Worm (Caenorhabditis elegans): ENCODE measurements around the gene ZC239.6.

DNA sequence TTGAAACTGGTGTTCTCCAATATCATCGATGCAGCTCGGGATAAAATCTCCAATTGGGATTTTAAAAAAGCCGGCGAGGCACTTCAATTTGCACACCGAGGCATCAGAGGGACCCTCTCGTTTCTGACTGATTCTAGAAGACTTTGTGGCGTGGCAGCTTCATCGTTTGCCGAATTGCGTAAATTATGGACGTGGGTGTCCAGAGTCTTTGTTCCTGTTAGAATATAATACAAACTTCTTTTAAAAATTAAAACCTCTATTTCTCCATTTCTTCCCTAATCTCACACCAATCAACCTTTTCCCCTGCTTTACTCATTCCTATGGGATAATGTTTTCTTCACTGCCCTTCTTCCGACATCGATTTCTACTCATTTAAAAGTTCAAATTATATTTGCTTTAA is 934 bp downstream of the ZC239.6 start, which contains the start of gene ZC239.5:
- TF ChIP-seq cog-1 (tag; optimal IDR thresholded peaks at IDR 0.05) (no peak), klf-2 (GFP tag; conservative IDR thresholded peaks at IDR 0.05) (no peak), flt-1 (GFP tag; IDR thresholded peaks at IDR 0.05) (no peak), med-1 (GFP tag; optimal IDR thresholded peaks at IDR 0.05; ENCODE audit: insufficient read depth) (no peak), ztf-29 (GFP tag; IDR thresholded peaks at IDR 0.05) (no peak), T22C8.4 (GFP tag; IDR thresholded peaks at IDR 0.05) (no peak), ztf-23 (GFP tag; IDR thresholded peaks at IDR 0.05) (no peak)
